Worm (Caenorhabditis elegans): Measurements from ENCODE around the gene phf-34.

DNA sequence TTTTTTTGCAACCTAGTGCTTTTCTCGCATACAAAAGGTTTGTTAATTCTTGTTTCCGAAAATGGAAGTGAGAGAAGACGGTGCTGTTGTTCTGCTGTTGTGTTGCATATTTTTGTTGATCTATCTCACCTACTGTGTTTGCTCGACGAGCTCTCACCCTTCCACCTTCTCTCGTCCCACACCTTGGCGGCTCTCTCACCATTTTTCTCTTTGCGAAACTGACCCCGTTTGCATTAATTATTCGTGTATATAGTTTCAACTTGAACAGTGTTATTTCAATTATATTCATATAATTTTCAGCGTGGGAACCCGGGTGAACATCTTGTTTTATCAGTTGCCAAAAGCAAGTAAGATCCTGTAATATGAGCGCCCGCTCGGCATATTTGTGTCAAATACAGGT is 22.2 kb downstream of the phf-34 start, which contains the start of gene R07B1.9:
- TF ChIP-seq ama-1 (optimal IDR thresholded peaks at IDR 0.05) (no peak), fkh-10 (GFP tag; optimal IDR thresholded peaks at IDR 0.05) (no peak), unc-62 (GFP tag; optimal IDR thresholded peaks at IDR 0.05 in 1 of 2) (no peak), unc-62 (tag; optimal IDR thresholded peaks at IDR 0.05) (no peak), zip-2 (tag; optimal IDR thresholded peaks at IDR 0.05) (no peak), nhr-25 (tag; optimal IDR thresholded peaks at IDR 0.05; ENCODE audit: borderline replicate concordance, insufficient read depth) (no peak), unc-130 (GFP tag; optimal IDR thresholded peaks at IDR 0.05) (no peak), dve-1 (tag; optimal IDR thresholded peaks at IDR 0.05; ENCODE audit: insufficient read depth) (no peak)

All from whole organism, L4 larva.